Worm (Caenorhabditis elegans): ENCODE measurements around the gene poml-4.
"Not testable (repeated sequence)": the region's sequence is repeated elsewhere in the genome, so short reads cannot be mapped to it uniquely, and the experiment has no call there.

poml-4 gene

DNA sequence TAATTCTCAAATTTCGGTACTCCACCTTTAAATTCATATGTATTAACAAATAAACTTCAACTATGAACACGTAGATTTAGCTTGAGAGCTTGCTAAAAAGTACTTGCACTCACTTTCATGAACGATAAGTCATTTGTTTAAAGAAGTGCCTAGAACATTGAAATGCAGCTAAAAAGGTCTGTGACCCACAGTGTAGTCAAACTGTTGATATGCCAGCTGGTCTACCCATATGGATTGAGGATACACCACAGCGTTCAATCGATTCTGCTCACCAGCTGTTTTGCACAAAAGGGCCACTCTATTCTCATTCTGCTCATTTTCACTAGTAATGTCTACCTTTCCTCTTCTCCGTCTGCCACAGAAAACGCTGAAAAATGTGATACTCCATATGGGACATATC lies 4.8 kb upstream of the poml-4 start, which contains the start of gene fbxb-43:
fbxb-43 (plus strand) TSS at position 301 of the 400 bp plus-strand sequence.
- TF ChIP-seq tbx-2 (tag; optimal IDR thresholded peaks at IDR 0.05) (no peak), pax-3 (tag; optimal IDR thresholded peaks at IDR 0.05) (no peak), lin-14 (GFP tag; optimal IDR thresholded peaks at IDR 0.05) (no peak), skn-1 (tag; optimal IDR thresholded peaks at IDR 0.05) (no peak), C34B4.2 (tag; optimal IDR thresholded peaks at IDR 0.05) (no peak), lsy-2 (tag; optimal IDR thresholded peaks at IDR 0.05) (no peak), ceh-82 (tag; optimal IDR thresholded peaks at IDR 0.05) (no peak), snpc-4 (tag; optimal IDR thresholded peaks at IDR 0.05) (no peak), hlh-17 (GFP tag; optimal IDR thresholded peaks at IDR 0.05; ENCODE audit: borderline replicate concordance) (no peak), dpl-1 (GFP tag; optimal IDR thresholded peaks at IDR 0.05) (no peak), unc-98 (GFP tag; IDR thresholded peaks at IDR 0.05) (no peak), vab-15 (tag; optimal IDR thresholded peaks at IDR 0.05) (no peak), zag-1 (tag; optimal IDR thresholded peaks at IDR 0.05) (no peak), mab-9 (GFP tag; IDR thresholded peaks at IDR 0.05) (no peak), tlp-1 (tag; optimal IDR thresholded peaks at IDR 0.05) (no peak)

DNA sequence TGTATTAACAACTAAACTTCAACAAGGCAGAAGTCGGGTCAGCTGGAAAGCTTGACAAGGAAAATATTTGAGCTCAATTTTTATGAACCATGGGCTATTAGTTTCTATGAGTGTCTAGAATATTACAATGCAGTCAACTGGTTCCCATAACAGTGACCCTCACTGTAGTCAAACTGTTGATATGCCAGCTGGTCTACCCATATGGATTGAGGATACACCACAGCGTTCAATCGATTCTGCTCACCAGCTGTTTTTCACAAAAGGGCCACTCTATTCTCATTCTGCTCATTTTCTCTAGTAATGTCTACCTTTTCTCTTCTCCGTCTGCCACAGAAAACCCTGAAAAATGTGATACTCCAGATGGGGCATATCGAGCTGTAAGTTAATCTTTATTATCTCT lies 3.4 kb upstream of the poml-4 start, which contains the start of gene fbxb-42:
fbxb-42 (plus strand) TSS at position 301 of the 400 bp plus-strand sequence.
- TF ChIP-seq lin-15B (tag; optimal IDR thresholded peaks at IDR 0.05) (no peak), fos-1 (tag; optimal IDR thresholded peaks at IDR 0.05) (no peak), efl-3 (GFP tag; optimal IDR thresholded peaks at IDR 0.05) (no peak), zip-4 (GFP tag; optimal IDR thresholded peaks at IDR 0.05) (no peak), snu-23 (GFP tag; optimal IDR thresholded peaks at IDR 0.05) (no peak), aly-2 (tag; optimal IDR thresholded peaks at IDR 0.05) (no peak), nhr-12 (tag; optimal IDR thresholded peaks at IDR 0.05) (no peak), lir-3 (tag; optimal IDR thresholded peaks at IDR 0.05; ENCODE audit: poor library complexity) (no peak), hpl-2 (GFP tag; optimal IDR thresholded peaks at IDR 0.05) (no peak), efl-1 (optimal IDR thresholded peaks at IDR 0.05) (no peak), efl-1 (GFP tag; optimal IDR thresholded peaks at IDR 0.05 in 1 of 2) (no peak), snpc-4 (tag; optimal IDR thresholded peaks at IDR 0.05) (no peak), nhr-11 (tag; optimal IDR thresholded peaks at IDR 0.05) (no peak), dpl-1 (GFP tag; optimal IDR thresholded peaks at IDR 0.05) (no peak), mef-2 (tag; optimal IDR thresholded peaks at IDR 0.05) (no peak)

DNA sequence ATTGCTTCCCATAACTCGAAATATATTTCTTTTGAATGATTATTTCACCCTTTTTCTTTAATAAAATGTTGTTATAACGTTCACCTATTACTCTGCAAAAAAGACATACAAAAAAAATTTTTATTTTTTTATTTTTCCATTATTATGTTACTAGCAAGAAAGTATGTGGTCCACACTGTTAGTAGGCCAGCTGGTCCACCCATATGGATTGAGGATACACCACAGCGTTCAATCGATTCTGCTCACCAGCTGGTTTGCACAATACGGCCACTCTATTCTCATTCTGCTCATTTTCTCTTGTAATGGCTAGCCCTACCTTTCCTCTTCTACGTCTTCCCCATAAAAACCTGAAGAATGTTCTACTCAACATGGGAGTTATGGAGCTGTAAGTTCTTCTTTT lies 2.1 kb upstream of the poml-4 start, which contains the start of gene fbxb-44:
fbxb-44 (plus strand) TSS at position 301 of the 400 bp plus-strand sequence.
- TF ChIP-seq vab-15 (tag; optimal IDR thresholded peaks at IDR 0.05) (no peak), lin-35 (GFP tag; optimal IDR thresholded peaks at IDR 0.05) (no peak), aha-1 (tag; optimal IDR thresholded peaks at IDR 0.05) (no peak), nhr-77 (tag; optimal IDR thresholded peaks at IDR 0.05) (no peak), nhr-84 (tag; optimal IDR thresholded peaks at IDR 0.05) (no peak)

DNA sequence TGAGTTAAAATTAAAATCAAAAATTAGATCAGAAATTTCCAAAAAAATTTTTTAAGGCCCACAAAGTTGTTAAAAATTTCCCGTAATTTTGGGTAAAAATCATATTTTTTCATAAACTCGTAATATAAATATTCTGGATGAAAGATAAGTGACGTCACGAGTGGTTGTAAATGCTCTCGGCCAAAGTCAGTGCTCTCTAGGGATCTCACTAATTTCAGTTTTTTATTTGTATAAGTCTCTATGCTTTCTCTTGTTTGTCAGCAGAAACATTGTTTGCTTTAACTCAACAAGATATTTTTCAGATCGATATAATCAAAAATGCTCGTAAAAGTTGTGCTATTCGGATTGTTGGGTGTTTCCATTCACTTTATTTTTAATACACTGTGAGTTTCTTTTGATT lies 2.5 kb downstream of the poml-4 start, which contains the start of gene K05F6.4:
K05F6.4 (plus strand) TSS at position 301 of the 400 bp plus-strand sequence.
- not testable (repeated sequence) for TF ChIP-seq unc-98 (GFP tag; IDR thresholded peaks at IDR 0.05); C16A3.4 (tag; optimal IDR thresholded peaks at IDR 0.05); ceh-8 (GFP tag; optimal IDR thresholded peaks at IDR 0.05)

DNA sequence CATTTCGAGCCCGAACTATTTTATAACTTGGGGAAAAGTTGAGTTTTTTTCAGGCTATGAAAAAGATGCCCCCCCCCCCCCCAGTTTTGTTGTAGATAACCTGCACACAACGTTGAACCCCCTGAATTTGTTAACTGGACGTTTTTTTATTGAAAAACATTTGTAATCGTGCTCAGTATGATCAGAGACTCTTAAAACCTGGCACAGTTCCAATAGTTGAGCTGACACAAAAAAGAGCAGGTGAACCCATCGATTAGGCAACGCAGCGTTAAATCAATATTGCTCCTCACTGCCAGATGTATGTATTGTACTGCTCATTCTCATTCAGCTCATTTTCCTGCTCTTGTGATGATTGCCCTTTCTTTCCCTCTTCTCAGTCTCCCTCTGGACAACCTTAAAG lies 4.9 kb downstream of the poml-4 start, which contains the start of gene K05F6.12:
K05F6.12 (plus strand) TSS at position 301 of the 400 bp plus-strand sequence.
- TF ChIP-seq swsn-7 (tag; optimal IDR thresholded peaks at IDR 0.05) (no peak), nhr-90 (tag; optimal IDR thresholded peaks at IDR 0.05; ENCODE audit: poor library complexity) (no peak), zag-1 (tag; optimal IDR thresholded peaks at IDR 0.05) (no peak), fos-1 (tag; optimal IDR thresholded peaks at IDR 0.05) (no peak), pag-3 (tag; optimal IDR thresholded peaks at IDR 0.05; ENCODE audit: borderline replicate concordance, insufficient read depth) (no peak), zip-4 (GFP tag; optimal IDR thresholded peaks at IDR 0.05) (no peak), unc-98 (GFP tag; IDR thresholded peaks at IDR 0.05) (no peak), irx-1 (tag; optimal IDR thresholded peaks at IDR 0.05) (no peak), ztf-4 (tag; optimal IDR thresholded peaks at IDR 0.05) (no peak), lir-3 (tag; optimal IDR thresholded peaks at IDR 0.05; ENCODE audit: poor library complexity) (no peak), ztf-11 (tag; optimal IDR thresholded peaks at IDR 0.05) (no peak), F16B12.6 (tag; optimal IDR thresholded peaks at IDR 0.05) (no peak), pqm-1 (tag; optimal IDR thresholded peaks at IDR 0.05) (no peak), lin-39 (tag; optimal IDR thresholded peaks at IDR 0.05) (no peak)

Data from whole organism, L1 larva.